Worm (Caenorhabditis elegans): ENCODE results near the gene F32D1.7.

The F32D1.7 gene

DNA sequence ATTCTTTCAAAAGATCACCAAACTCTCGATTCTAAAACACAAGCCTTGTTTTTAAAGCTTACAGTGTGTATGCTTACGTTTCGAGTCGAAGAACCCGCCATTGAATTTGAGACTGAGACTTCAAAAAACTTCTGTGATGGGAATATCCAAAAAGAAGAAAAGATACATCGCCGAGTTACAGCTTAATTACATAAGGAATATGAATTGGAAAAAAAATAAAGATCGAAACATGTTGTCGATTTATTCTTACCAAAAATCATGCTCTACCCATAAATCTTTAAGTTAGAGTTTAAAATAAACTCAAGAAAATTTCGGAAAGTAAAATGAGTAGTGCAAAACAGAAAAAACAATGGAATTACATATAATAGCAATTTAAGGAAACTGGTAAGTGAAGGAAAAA is 10.2 kb upstream of the F32D1.7 start, which contains the start of gene F13A2.10:
F13A2.10 (minus strand) TSS at position 101 of the 400 bp plus-strand sequence.
- no peak for TF ChIP-seq nhr-77 (tag; optimal IDR thresholded peaks at IDR 0.05)
- TF ChIP-seq skn-1 (tag; optimal IDR thresholded peaks at IDR 0.05), result no peak
- no peak for TF ChIP-seq lin-13 (GFP tag; optimal IDR thresholded peaks at IDR 0.05)
- no peak for TF ChIP-seq nhr-23 (tag; optimal IDR thresholded peaks at IDR 0.05)
- TF ChIP-seq dmd-4 (tag; optimal IDR thresholded peaks at IDR 0.05), result no peak
- no peak for TF ChIP-seq unc-62 (GFP tag; optimal IDR thresholded peaks at IDR 0.05)
- no peak for TF ChIP-seq ama-1 (optimal IDR thresholded peaks at IDR 0.05)
- no peak for TF ChIP-seq mbf-1 (tag; optimal IDR thresholded peaks at IDR 0.05)

DNA sequence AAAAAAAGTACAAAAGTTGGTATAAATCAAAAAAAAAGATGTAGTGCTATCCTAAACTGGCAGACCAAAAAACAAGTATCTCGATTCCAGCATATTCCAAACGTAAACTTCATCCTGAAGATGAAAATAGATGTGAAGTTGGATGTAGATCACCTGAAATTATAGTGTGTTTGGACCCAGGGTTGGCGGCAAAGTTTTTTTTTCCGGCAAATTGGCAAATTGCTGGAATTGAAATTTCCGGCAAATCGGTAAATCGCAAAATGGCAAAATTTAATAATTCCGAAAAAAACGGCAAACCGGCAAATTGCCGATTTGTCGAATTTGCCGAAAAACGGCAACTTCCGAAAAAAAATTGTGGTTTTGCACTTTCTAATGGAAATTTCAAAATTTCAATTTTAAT is 8.5 kb upstream of the F32D1.7 start, which contains the start of gene F13A2.2:
F13A2.2 (minus strand) TSS at position 101 of the 400 bp plus-strand sequence.
- no peak for TF ChIP-seq lin-13 (GFP tag; optimal IDR thresholded peaks at IDR 0.05)
- TF ChIP-seq mdl-1 (tag; optimal IDR thresholded peaks at IDR 0.05), result no peak
- no peak for TF ChIP-seq ceh-16 (tag; optimal IDR thresholded peaks at IDR 0.05)
- no peak for TF ChIP-seq egl-27 (tag; optimal IDR thresholded peaks at IDR 0.05)
- no peak for TF ChIP-seq lin-39 (tag; optimal IDR thresholded peaks at IDR 0.05)
- TF ChIP-seq nhr-77 (tag; optimal IDR thresholded peaks at IDR 0.05), result no peak
- no peak for TF ChIP-seq sma-9 (GFP tag; optimal IDR thresholded peaks at IDR 0.05)
- no peak for TF ChIP-seq sma-9 (tag; optimal IDR thresholded peaks at IDR 0.05)
- no peak for TF ChIP-seq mab-5 (tag; optimal IDR thresholded peaks at IDR 0.05)
- no peak for TF ChIP-seq peb-1 (tag; optimal IDR thresholded peaks at IDR 0.05)
- no peak for TF ChIP-seq dmd-4 (tag; optimal IDR thresholded peaks at IDR 0.05)
- TF ChIP-seq alr-1 (tag; optimal IDR thresholded peaks at IDR 0.05), result no peak

DNA sequence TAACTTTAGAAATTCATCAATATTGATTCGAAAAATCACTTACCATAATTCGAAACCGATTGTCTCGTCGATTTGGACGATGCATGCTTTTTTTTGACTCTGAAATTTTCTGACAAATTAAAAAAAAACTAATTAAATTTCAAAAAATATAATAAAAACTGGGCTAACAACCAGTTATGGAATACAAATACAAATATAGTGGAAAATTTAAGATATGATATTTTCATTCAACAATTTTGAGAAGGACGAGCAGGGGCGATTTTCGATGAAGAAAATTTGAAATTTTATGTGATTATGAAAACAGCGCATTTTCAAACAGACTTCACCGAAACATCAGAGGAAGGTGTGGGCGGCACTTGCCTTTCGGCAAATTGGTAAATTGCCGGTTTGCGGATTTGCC is 6.3 kb upstream of the F32D1.7 start, which contains the start of gene F13A2.1:
F13A2.1 (minus strand) TSS at position 101 of the 400 bp plus-strand sequence.
- no peak for TF ChIP-seq nhr-23 (tag; optimal IDR thresholded peaks at IDR 0.05)

DNA sequence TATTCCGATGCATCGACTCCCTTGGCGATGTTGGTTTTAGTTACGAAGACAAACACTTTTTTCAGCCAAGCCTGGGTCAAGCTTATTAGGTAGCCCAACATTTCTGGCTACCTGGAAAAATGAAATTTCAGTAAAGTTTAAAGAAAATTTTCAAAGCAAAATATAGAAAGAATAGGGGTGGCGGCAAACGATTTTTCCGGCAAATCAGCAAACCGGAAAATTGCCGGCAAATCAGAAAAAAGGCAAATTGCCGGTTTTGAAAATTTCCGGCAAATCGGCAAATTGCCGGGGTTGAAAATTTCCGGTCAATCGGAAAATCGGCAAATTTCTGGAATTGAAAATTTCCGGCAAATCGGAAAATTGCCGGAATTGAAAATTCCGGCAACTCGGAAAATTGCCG is 1.6 kb upstream of the F32D1.7 start, which contains the start of gene F32D1.8:
F32D1.8 (minus strand) TSS at position 101 of the 400 bp plus-strand sequence.
- TF ChIP-seq Y55F3AM.14 (GFP tag; optimal IDR thresholded peaks at IDR 0.05), result no peak
- TF ChIP-seq unc-62 (GFP tag; optimal IDR thresholded peaks at IDR 0.05), result no peak
- no peak for TF ChIP-seq lsy-2 (tag; optimal IDR thresholded peaks at IDR 0.05)
- no peak for TF ChIP-seq zag-1 (tag; optimal IDR thresholded peaks at IDR 0.05)
- TF ChIP-seq fos-1 (tag; optimal IDR thresholded peaks at IDR 0.05), result no peak
- no peak for TF ChIP-seq nhr-25 (tag; optimal IDR thresholded peaks at IDR 0.05)
- TF ChIP-seq R02D3.7 (tag; optimal IDR thresholded peaks at IDR 0.05), result no peak
- no peak for TF ChIP-seq nhr-129 (tag; optimal IDR thresholded peaks at IDR 0.05)
- no peak for TF ChIP-seq unc-55 (GFP tag; optimal IDR thresholded peaks at IDR 0.05)
- no peak for TF ChIP-seq nhr-6 (tag; optimal IDR thresholded peaks at IDR 0.05)
- no peak for TF ChIP-seq lin-13 (GFP tag; optimal IDR thresholded peaks at IDR 0.05)
- TF ChIP-seq mbf-1 (tag; optimal IDR thresholded peaks at IDR 0.05), result no peak

DNA sequence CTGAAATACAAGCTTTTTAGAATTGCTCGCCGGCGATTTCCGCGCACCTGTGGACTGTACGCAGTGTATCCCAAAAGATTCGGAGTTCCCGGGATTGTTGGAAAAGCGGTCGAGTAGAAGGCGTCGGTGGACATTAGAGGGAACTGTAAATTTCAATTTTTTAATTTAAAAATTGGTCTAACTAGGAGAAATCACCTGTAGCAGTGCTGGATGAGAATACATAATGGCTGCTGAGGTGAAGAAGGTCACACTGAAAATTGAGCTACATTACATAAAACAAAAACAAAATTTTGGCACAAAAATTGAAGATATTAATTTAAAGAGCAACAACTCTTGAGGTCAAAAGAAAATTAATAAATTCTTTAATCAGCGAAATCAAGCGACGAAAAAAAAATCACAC is 1.3 kb downstream of the F32D1.7 start, which contains the start of gene neg-1:
neg-1 (minus strand) TSS at position 250 of the 400 bp plus-strand sequence.
- TF ChIP-seq C34F6.9 (tag; optimal IDR thresholded peaks at IDR 0.05), result no peak
- TF ChIP-seq Y55F3AM.14 (GFP tag; optimal IDR thresholded peaks at IDR 0.05), result no peak
- no peak for TF ChIP-seq zag-1 (tag; optimal IDR thresholded peaks at IDR 0.05)
- TF ChIP-seq ceh-82 (tag; optimal IDR thresholded peaks at IDR 0.05), result no peak
- TF ChIP-seq ztf-11 (tag; optimal IDR thresholded peaks at IDR 0.05), result no peak
- TF ChIP-seq nhr-77 (tag; optimal IDR thresholded peaks at IDR 0.05), result no peak
- TF ChIP-seq dmd-4 (tag; optimal IDR thresholded peaks at IDR 0.05), result no peak
- no peak for TF ChIP-seq ztf-1 (GFP tag; conservative IDR thresholded peaks at IDR 0.05)

DNA sequence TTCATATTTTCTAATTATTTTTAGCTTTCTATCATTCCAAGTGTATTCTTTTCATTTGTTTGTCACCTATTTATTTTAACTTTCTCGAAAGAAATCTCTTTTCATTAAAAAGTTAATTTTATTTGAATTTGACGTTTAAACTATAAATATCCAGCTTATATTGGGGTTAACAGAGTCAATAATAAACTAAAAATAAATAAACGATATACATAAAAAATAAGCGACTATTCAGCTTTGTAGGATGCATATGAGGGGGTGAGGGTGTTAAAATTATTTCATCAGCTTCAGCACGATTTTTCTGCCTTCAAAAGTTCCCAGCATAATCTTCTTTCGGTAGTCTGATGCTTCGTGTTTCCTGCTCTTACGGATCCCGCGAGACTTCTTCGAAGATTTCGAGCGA is 2.3 kb downstream of the F32D1.7 start:
- no peak for TF ChIP-seq lin-39 (tag; optimal IDR thresholded peaks at IDR 0.05)

DNA sequence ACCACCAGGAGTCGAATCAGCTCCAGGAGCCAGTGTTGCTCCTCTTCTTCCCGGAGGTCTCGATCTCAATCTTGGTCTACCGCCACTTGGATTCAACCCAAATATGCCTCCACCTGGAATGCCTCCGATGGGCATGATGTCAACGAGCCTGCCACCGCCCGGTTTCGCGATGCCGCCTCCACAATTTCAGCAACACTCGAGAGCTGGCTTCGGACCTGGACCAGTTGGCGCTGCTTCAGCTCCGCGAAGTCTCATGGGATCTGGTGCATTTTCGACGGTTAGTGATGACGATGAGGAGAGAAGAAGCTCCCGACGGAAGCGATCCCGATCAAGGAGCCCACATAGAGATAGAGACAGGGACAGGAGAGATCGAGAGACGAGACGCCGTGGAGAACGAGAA is 3.0 kb downstream of the F32D1.7 start:
- TF ChIP-seq snpc-4 (tag; optimal IDR thresholded peaks at IDR 0.05) (no peak), skn-1 (tag; optimal IDR thresholded peaks at IDR 0.05) (no peak), lsy-2 (tag; optimal IDR thresholded peaks at IDR 0.05) (no peak), aly-2 (tag; optimal IDR thresholded peaks at IDR 0.05) (no peak), mab-5 (tag; optimal IDR thresholded peaks at IDR 0.05) (no peak), ztf-4 (tag; optimal IDR thresholded peaks at IDR 0.05) (no peak), gmeb-1 (tag; optimal IDR thresholded peaks at IDR 0.05) (no peak), blmp-1 (tag; optimal IDR thresholded peaks at IDR 0.05; ENCODE audit: insufficient read depth) (no peak), unc-55 (GFP tag; optimal IDR thresholded peaks at IDR 0.05) (no peak), nhr-25 (tag; optimal IDR thresholded peaks at IDR 0.05) (no peak), nhr-23 (tag; optimal IDR thresholded peaks at IDR 0.05) (no peak), nhr-237 (tag; optimal IDR thresholded peaks at IDR 0.05) (no peak)
